Fruit fly (Drosophila melanogaster) Kc167 (cell line): Measurements from ENCODE around the gene CG34162.

Experiments
- Myc ChIP-seq: fragments of >200 bp; optimal IDR thresholded peaks from 2 replicates; lab custom pipeline; 2017; ENCODE audit warnings: missing external identifiers
- Sin3A ChIP-seq: fragments of >200 bp; optimal IDR thresholded peaks from 2 replicates; lab custom pipeline; 2018; ENCODE audit warnings: missing external identifiers
- h ChIP-seq: fragments of >200 bp; optimal IDR thresholded peaks from 3 replicates; lab custom pipeline; 2018; ENCODE audit warnings: missing external identifiers
- insv ChIP-seq: fragments of >200 bp; optimal IDR thresholded peaks from 3 replicates; lab custom pipeline; 2018; ENCODE audit warnings: missing external identifiers
- psq ChIP-seq: fragments of >200 bp; optimal IDR thresholded peaks from 2 replicates; lab custom pipeline; 2017; ENCODE audit warnings: missing external identifiers
- ttk ChIP-seq: sonication (Bioruptor generic); optimal IDR thresholded peaks from 2 replicates; lab custom pipeline; 2017; ENCODE audit warnings: missing external identifiers

CG34162 gene

DNA sequence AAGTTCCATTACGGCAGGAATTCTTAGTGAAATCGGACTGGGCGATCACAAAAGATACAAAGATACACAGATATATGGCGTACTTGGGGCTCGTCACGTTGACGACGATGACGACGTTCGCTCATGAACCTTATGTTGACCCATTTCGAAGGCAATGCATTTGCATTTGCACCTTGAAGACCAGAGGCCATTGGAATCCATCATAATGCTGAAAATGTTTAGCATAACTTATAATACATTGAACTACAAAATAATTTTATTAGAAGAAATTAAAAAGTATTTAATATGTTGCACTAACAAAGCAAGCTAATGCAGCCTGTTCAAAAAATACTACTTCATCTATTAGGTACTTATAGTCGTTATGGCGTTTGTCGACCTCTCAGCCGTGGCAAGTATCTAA, at the start of gene CG34162:
CG34162 (plus strand) TSS at position 301 of the 400 bp plus-strand sequence.
- TF ChIP-seq h (lab: Kevin White, UChicago) (no peak), psq (lab: Kevin White, UChicago) (no peak), insv (lab: Kevin White, UChicago) (no peak), Sin3A (no peak), Myc (no peak), ttk (lab: Kevin White, UChicago) (no peak)

DNA sequence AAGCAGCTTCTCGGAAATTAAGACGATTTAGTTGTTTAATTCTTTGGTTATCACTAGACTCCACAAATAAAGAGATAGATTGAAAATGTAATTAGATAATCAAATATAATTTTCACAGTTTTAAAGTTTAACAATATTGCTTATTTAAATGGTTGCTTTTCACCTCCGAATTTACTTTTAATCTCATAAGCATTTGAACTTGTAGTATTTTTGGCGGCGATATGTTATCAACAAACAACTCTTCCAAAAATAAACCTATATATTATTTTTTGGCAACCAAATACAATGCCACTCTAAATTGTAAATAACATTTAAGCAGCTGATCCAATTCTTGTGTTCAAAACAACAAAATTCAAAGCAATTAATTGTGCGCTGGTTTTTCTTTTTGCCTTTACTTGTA, 47.2 kb upstream of the CG34162 start, which contains the start of the genes CG43355 and sala:
CG43355 (plus strand) TSS at position 301 of the 400 bp plus-strand sequence.
sala (plus strand) TSS at position 301 of the 400 bp plus-strand sequence.
- TF ChIP-seq insv (lab: Kevin White, UChicago): no peak
- TF ChIP-seq Myc: no peak
- TF ChIP-seq ttk (lab: Kevin White, UChicago): no peak
- no peak for TF ChIP-seq Sin3A
- TF ChIP-seq psq (lab: Kevin White, UChicago): no peak
- TF ChIP-seq h (lab: Kevin White, UChicago): no peak

DNA sequence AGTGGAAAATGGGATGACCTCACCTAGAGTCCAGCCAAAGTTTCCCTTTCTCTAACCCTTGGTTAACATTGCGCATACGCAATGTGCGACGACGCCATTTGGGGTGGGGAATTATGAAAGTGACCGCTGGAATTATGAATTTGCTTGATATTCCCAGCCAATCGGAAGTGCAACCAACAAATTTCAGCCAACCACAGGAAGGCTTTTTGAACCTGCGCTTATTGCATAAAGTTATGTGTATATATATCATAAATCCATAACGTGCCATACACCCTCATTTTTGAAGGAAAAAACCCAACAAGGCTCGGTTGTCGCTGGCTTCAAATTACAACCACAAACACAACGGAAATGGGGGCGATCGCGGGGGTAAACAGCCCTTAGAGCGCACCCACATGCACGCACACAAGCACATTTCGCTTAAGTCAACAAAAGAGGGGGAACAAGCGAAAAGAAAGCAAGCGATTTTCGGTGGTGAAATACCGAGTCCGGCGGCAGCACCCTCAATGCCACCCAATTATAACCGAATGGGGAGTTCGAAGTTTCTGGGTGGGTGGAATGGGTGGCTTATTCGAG, 43.1 kb upstream of the CG34162 start:
- no peak for TF ChIP-seq insv (lab: Kevin White, UChicago)
- no peak for TF ChIP-seq Myc
- TF ChIP-seq ttk (lab: Kevin White, UChicago): no peak
- TF ChIP-seq Sin3A: no peak
- no peak for TF ChIP-seq psq (lab: Kevin White, UChicago)
- TF ChIP-seq h (lab: Kevin White, UChicago): no peak

DNA sequence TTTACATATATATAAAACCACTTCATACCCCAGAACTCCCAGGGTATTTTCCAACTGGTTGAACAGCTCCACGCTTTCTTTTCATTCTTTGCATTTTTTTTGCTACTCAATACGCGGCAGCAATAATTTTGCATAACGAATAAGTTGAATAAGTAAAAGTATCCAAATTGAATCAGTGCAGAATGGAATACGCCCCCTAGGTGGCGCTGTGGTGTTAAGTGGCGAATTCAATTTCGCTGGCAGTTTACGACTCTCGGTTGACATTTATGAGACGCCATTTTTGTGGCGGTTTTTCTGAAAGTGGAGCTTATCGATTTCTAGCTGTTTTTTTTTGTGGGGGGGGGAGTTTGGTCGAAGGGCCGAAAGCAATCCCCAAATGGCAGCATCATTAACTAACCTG, 37.7 kb upstream of the CG34162 start:
- TF ChIP-seq psq (lab: Kevin White, UChicago) (no peak), h (lab: Kevin White, UChicago) (no peak), Myc (no peak)

dm6 chr2L:11498839-11499238, 32.8 kb upstream of the CG34162 start, which contains the start of gene Cog8:
Cog8 (minus strand) TSS chr2L:11498948.
- no peak for TF ChIP-seq h (lab: Kevin White, UChicago)
- no peak for TF ChIP-seq ttk (lab: Kevin White, UChicago)
- TF ChIP-seq Sin3A: no peak
- TF ChIP-seq psq (lab: Kevin White, UChicago): no peak
- no peak for TF ChIP-seq Myc
- TF ChIP-seq insv (lab: Kevin White, UChicago): no peak

DNA sequence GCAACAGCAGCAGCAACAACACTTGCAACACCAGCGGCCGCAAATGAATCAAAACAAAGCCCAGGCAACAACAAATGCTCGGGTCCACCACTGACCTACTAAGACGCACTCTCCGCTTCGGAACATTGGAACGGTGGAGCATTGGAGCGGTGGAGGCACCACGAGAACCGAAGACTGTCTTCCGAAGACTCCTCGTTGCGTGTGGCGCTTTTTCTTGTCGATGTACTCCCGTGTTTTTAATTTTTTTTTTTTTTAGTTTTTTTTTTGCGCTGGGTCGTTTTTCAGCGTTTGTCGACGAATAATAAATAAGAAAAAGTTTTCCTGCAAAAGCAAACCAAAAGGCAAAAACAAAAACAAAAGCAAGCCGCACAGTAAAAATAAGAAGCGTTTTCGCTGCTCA, 31.0 kb upstream of the CG34162 start:
- no peak for TF ChIP-seq ttk (lab: Kevin White, UChicago)
- no peak for TF ChIP-seq Sin3A

DNA sequence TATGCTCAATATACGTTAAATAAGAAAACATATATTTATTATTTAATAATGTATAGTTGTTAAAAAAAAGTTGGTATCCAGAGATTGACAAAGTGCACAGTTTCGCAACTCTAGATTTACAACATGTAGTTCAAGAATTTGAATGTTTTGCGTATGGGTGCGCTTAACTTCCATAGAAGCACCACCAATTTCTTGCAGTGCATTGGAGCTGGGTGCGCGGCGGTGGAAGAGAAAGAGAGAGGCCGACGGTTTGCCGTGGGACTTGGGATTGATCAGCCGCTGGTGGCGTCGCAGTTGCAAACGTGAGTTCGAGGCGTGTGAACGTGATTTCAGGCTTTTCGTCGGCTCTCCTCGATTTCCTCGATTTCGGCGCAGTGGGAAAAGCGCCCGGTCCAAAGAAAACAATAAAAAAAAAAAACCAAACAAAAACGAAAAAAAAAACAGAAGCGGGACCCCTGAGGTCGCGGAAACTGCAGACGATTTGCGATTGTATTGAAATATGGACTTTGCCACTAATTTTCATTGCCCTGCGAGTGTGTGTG, 30.1 kb upstream of the CG34162 start, which contains the start of gene spz4:
spz4 (plus strand) TSS at position 289 of the 542 bp plus-strand sequence.
- no peak for TF ChIP-seq psq (lab: Kevin White, UChicago)
- TF ChIP-seq Myc: no peak
- TF ChIP-seq ttk (lab: Kevin White, UChicago): no peak
- TF ChIP-seq insv (lab: Kevin White, UChicago): no peak
- no peak for TF ChIP-seq h (lab: Kevin White, UChicago)
- TF ChIP-seq Sin3A: no peak

DNA sequence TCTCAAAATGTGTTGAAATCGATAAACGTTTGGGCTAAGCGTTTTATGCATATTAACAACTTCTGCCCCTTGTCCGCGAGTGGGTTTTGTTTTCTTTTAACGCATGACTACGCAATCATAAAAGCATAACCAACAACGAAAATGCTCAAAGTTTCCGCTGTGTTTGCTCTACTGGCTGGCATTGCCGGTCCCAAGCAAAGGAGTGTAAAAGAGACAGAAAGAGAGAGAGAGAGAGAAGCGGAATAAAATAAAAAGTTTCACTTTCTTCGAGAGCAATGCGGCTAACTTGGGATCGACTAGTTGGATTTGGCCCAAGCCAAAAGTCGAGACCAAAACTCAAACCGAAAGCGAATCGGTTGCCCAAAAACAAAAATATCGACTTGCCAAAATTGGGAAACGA, 28.9 kb upstream of the CG34162 start:
- TF ChIP-seq Sin3A (no peak), h (lab: Kevin White, UChicago) (no peak), ttk (lab: Kevin White, UChicago) (no peak), Myc (no peak), insv (lab: Kevin White, UChicago) (no peak), psq (lab: Kevin White, UChicago) (no peak)

- no peak for TF ChIP-seq insv (lab: Kevin White, UChicago)
- TF ChIP-seq Myc: no peak
- TF ChIP-seq ttk (lab: Kevin White, UChicago): no peak
- TF ChIP-seq psq (lab: Kevin White, UChicago): no peak
- TF ChIP-seq h (lab: Kevin White, UChicago): no peak
- TF ChIP-seq Sin3A: no peak
Measured at dm6 chr2L:11504896-11505569, 26.6 kb upstream of the CG34162 start.

dm6 chr2L:11516526-11517441, 14.8 kb upstream of the CG34162 start, which contains the start of the genes Dlg5 and CG4970:
Dlg5 (minus strand) TSS chr2L:11517081.
CG4970 (plus strand) TSS chr2L:11517391.
- no peak for TF ChIP-seq ttk (lab: Kevin White, UChicago)
- TF ChIP-seq insv (lab: Kevin White, UChicago): no peak
- no peak for TF ChIP-seq h (lab: Kevin White, UChicago)
- no peak for TF ChIP-seq psq (lab: Kevin White, UChicago)
- TF ChIP-seq Sin3A: no peak
- TF ChIP-seq Myc: no peak

- TF ChIP-seq Myc: no peak
- no peak for TF ChIP-seq ttk (lab: Kevin White, UChicago)
- no peak for TF ChIP-seq Sin3A
- TF ChIP-seq psq (lab: Kevin White, UChicago): no peak
- no peak for TF ChIP-seq h (lab: Kevin White, UChicago)
- no peak for TF ChIP-seq insv (lab: Kevin White, UChicago)
Measured at dm6 chr2L:11519532-11519931, 12.1 kb upstream of the CG34162 start, which contains the start of gene CG14929. CG14929 (plus strand) TSS chr2L:11519832.
